Worm (Caenorhabditis elegans): ENCODE data around the gene T21E8.7.

ce11 chrX:10909661-10910060, 26.4 kb downstream of the T21E8.7 start:
- TF ChIP-seq him-1 (tag; optimal IDR thresholded peaks at IDR 0.05) (no peak), dao-5 (tag; optimal IDR thresholded peaks at IDR 0.05) (no peak), W03F9.2 (tag; optimal IDR thresholded peaks at IDR 0.05) (no peak)
